Worm (Caenorhabditis elegans) whole organism, mixed stage, embryonic: ENCODE results near the gene pup-2.

Experiments
- M03D4.4 ChIP-seq: sonication (generic microtip); optimal IDR thresholded peaks from 2 replicates; lab custom pipeline; 2017; ENCODE audit warnings: mild to moderate bottlenecking, missing genetic modification characterization, missing compliant biosample characterization
- bed-3 ChIP-seq: fragments of 200-800 bp; sonication (Bioruptor generic); optimal IDR thresholded peaks from 3 replicates; lab custom pipeline; 2018; ENCODE audit warnings: mild to moderate bottlenecking, missing genetic modification characterization, moderate library complexity, missing compliant biosample characterization
- blmp-1 ChIP-seq: fragments of 150-350 bp; optimal IDR thresholded peaks from 2 replicates; lab custom pipeline; 2014; ENCODE audit warnings: missing biosample characterization, missing genetic modification characterization
- ceh-43 ChIP-seq: fragments of 200-800 bp; sonication (Bioruptor generic); optimal IDR thresholded peaks from 2 replicates; lab custom pipeline; 2018; ENCODE audit warnings: mild to moderate bottlenecking, missing genetic modification characterization, moderate library complexity, missing compliant biosample characterization
- ceh-83 ChIP-seq: fragments of 200-800 bp; sonication (Bioruptor generic); optimal IDR thresholded peaks from 2 replicates; lab custom pipeline; 2018; ENCODE audit warnings: mild to moderate bottlenecking, missing genetic modification characterization, missing compliant biosample characterization
- ces-1 ChIP-seq: fragments of 150-350 bp; optimal IDR thresholded peaks from 2 replicates; lab custom pipeline; 2014; ENCODE audit warnings: missing biosample characterization, missing genetic modification reagents, missing genetic modification characterization
- cnd-1 ChIP-seq: fragments of 200-800 bp; sonication (Bioruptor generic); optimal IDR thresholded peaks from 2 replicates; lab custom pipeline; 2018; ENCODE audit warnings: mild to moderate bottlenecking, missing genetic modification characterization, missing compliant biosample characterization
- elt-1 ChIP-seq: sonication (generic microtip); optimal IDR thresholded peaks from 2 replicates; lab custom pipeline; 2017; ENCODE audit warnings: missing genetic modification characterization, mild to moderate bottlenecking, missing compliant biosample characterization, antibody characterized with exemption, moderate library complexity, borderline replicate concordance; ENCODE audit not compliant: insufficient read depth
- elt-3 ChIP-seq: fragments of 150-350 bp; optimal IDR thresholded peaks from 2 replicates; lab custom pipeline; 2014; ENCODE audit warnings: missing biosample characterization, missing genetic modification characterization
- flh-1 ChIP-seq: fragments of 200-800 bp; sonication (Bioruptor generic); optimal IDR thresholded peaks from 2 replicates; lab custom pipeline; 2018; ENCODE audit warnings: mild to moderate bottlenecking, missing genetic modification characterization, moderate library complexity, missing compliant biosample characterization
- ham-2 ChIP-seq: fragments of 200-800 bp; sonication (Bioruptor generic); optimal IDR thresholded peaks from 2 replicates; lab custom pipeline; 2018; ENCODE audit warnings: mild to moderate bottlenecking, missing genetic modification characterization, missing compliant biosample characterization
- lin-13 ChIP-seq: fragments of 150-350 bp; optimal IDR thresholded peaks from 2 replicates; lab custom pipeline; 2014; ENCODE audit warnings: missing biosample characterization, missing genetic modification characterization
- lin-32 ChIP-seq: fragments of 200-800 bp; sonication (Bioruptor generic); optimal IDR thresholded peaks from 2 replicates; lab custom pipeline; 2018; ENCODE audit warnings: mild to moderate bottlenecking, missing genetic modification characterization, missing compliant biosample characterization
- lsy-2 ChIP-seq: fragments of 150-350 bp; optimal IDR thresholded peaks from 2 replicates; lab custom pipeline; 2014; ENCODE audit warnings: missing biosample characterization, missing genetic modification characterization
- mab-5 ChIP-seq: fragments of 150-350 bp; optimal IDR thresholded peaks from 2 replicates; lab custom pipeline; 2014; ENCODE audit warnings: missing biosample characterization, missing genetic modification characterization
- mep-1 ChIP-seq: fragments of 150-350 bp; optimal IDR thresholded peaks from 2 replicates; lab custom pipeline; 2017; ENCODE audit warnings: missing biosample characterization, missing genetic modification reagents, missing genetic modification characterization, inconsistent platforms
- mls-2 ChIP-seq: sonication (generic microtip); optimal IDR thresholded peaks from 2 replicates; lab custom pipeline; 2016; ENCODE audit warnings: mild to moderate bottlenecking, missing genetic modification characterization, moderate library complexity, missing compliant biosample characterization
- nhr-12 ChIP-seq: fragments of 150-350 bp; optimal IDR thresholded peaks from 2 replicates; lab custom pipeline; 2014; ENCODE audit warnings: missing biosample characterization, missing genetic modification characterization
- nhr-2 ChIP-seq: fragments of 150-350 bp; optimal IDR thresholded peaks from 2 replicates; lab custom pipeline; 2014; ENCODE audit warnings: missing biosample characterization, missing genetic modification characterization
- nhr-28 ChIP-seq: fragments of 150-350 bp; optimal IDR thresholded peaks from 2 replicates; lab custom pipeline; 2014; ENCODE audit warnings: missing biosample characterization, missing genetic modification characterization
- nhr-76 ChIP-seq: sonication (generic microtip); optimal IDR thresholded peaks from 2 replicates; lab custom pipeline; 2017; ENCODE audit warnings: missing biosample characterization, missing genetic modification characterization
- pha-4 ChIP-seq: fragments of 150-350 bp; optimal IDR thresholded peaks from 2 replicates; lab custom pipeline; 2018; ENCODE audit warnings: missing biosample characterization, missing genetic modification reagents, missing genetic modification characterization
- sem-2 ChIP-seq: fragments of 200-800 bp; sonication (Bioruptor generic); optimal IDR thresholded peaks from 2 replicates; lab custom pipeline; 2018; ENCODE audit warnings: mild to moderate bottlenecking, missing genetic modification characterization, missing compliant biosample characterization
- snpc-4 ChIP-seq: fragments of 150-350 bp; optimal IDR thresholded peaks from 2 replicates; lab custom pipeline; 2014; ENCODE audit warnings: missing biosample characterization, missing genetic modification characterization
- sptf-1 ChIP-seq: sonication (generic microtip); optimal IDR thresholded peaks from 2 replicates; lab custom pipeline; 2017; ENCODE audit warnings: mild to moderate bottlenecking, missing genetic modification characterization, moderate library complexity, missing compliant biosample characterization
- tbx-8 ChIP-seq: fragments of 200-800 bp; sonication (Bioruptor generic); optimal IDR thresholded peaks from 2 replicates; lab custom pipeline; 2018; ENCODE audit warnings: mild to moderate bottlenecking, missing genetic modification characterization, moderate library complexity, missing compliant biosample characterization
- unc-120 ChIP-seq: sonication (generic microtip); optimal IDR thresholded peaks from 2 replicates; lab custom pipeline; 2017; ENCODE audit warnings: missing genetic modification characterization, missing compliant biosample characterization; ENCODE audit not compliant: poor library complexity, severe bottlenecking
- unc-39 ChIP-seq: fragments of 150-350 bp; optimal IDR thresholded peaks from 2 replicates; lab custom pipeline; 2014; ENCODE audit warnings: missing biosample characterization, missing genetic modification characterization
- unc-62 ChIP-seq: fragments of 150-350 bp; optimal IDR thresholded peaks from 2 replicates; lab custom pipeline; 2014; ENCODE audit warnings: missing biosample characterization, missing genetic modification reagents, missing genetic modification characterization
- zip-8 ChIP-seq: fragments of 150-350 bp; optimal IDR thresholded peaks from 2 replicates; lab custom pipeline; 2014; ENCODE audit warnings: missing biosample characterization, missing genetic modification characterization
- ztf-11 ChIP-seq: fragments of 150-350 bp; optimal IDR thresholded peaks from 2 replicates; lab custom pipeline; 2014; ENCODE audit warnings: missing biosample characterization, missing genetic modification characterization

Gene pup-2

ce11 chrIII:5190179-5190578, 4.5 kb downstream of the pup-2 start:
- TF ChIP-seq unc-120 (no peak), lin-32 (GFP tag; lab: Kevin White, UChicago) (no peak), lin-13 (tag; lab: Kevin White, UChicago) (no peak), unc-39 (tag; lab: Kevin White, UChicago) (no peak), flh-1 (GFP tag; lab: Kevin White, UChicago) (no peak), ztf-11 (no peak), mls-2 (tag; lab: Kevin White, UChicago) (no peak), M03D4.4 (tag; lab: Kevin White, UChicago) (no peak), blmp-1 (tag; lab: Kevin White, UChicago) (no peak), unc-62 (no peak), elt-3 (no peak), nhr-2 (tag; lab: Kevin White, UChicago) (no peak), lsy-2 (no peak), mab-5 (no peak), zip-8 (no peak), snpc-4 (tag; lab: Kevin White, UChicago) (no peak), ceh-43 (GFP tag; lab: Kevin White, UChicago) (no peak), ham-2 (GFP tag; lab: Kevin White, UChicago) (no peak)

ce11 chrIII:5190671-5191174, 5.0 kb downstream of the pup-2 start, which contains the start of gene hira-1:
Gene hira-1, plus strand, starts transcription at chrIII:5191124.
- no peak for TF ChIP-seq mep-1
- TF ChIP-seq ces-1 (GFP tag; lab: Kevin White, UChicago): peak; percentile 68

ce11 chrIII:5193266-5193665, 7.5 kb downstream of the pup-2 start:
- no peak for TF ChIP-seq mep-1
- TF ChIP-seq lsy-2: peak; percentile 42
- TF ChIP-seq, all 35 proteins: peak for 1

ce11 chrIII:5195690-5196089, 10.0 kb downstream of the pup-2 start, which contains the start of gene moc-6:
Gene moc-6, plus strand, starts transcription at chrIII:5195990.
- TF ChIP-seq sptf-1 (tag; lab: Kevin White, UChicago): no peak
- no peak for TF ChIP-seq blmp-1 (tag; lab: Kevin White, UChicago)
- no peak for TF ChIP-seq cnd-1
- TF ChIP-seq nhr-28: no peak

- TF ChIP-seq mep-1: peak; percentile 18
- no peak for TF ChIP-seq ceh-83 (GFP tag; lab: Kevin White, UChicago)
- TF ChIP-seq, all 35 proteins: peak for 1
Observed at ce11 chrIII:5196298-5197045, 10.8 kb downstream of the pup-2 start.

- no peak for TF ChIP-seq elt-3
- no peak for TF ChIP-seq snpc-4 (tag; lab: Kevin White, UChicago)
- TF ChIP-seq zip-8: no peak
- TF ChIP-seq flh-1 (GFP tag; lab: Kevin White, UChicago): no peak
- TF ChIP-seq unc-120: no peak
- no peak for TF ChIP-seq nhr-76 (tag; lab: Kevin White, UChicago)
- TF ChIP-seq pha-4: no peak
- TF ChIP-seq tbx-8 (GFP tag; lab: Kevin White, UChicago): no peak
- no peak for TF ChIP-seq mab-5
- no peak for TF ChIP-seq unc-62
- TF ChIP-seq sem-2 (GFP tag; lab: Kevin White, UChicago): no peak
- TF ChIP-seq bed-3 (GFP tag; lab: Kevin White, UChicago): no peak
- no peak for TF ChIP-seq elt-1 (tag; lab: Kevin White, UChicago)
- TF ChIP-seq nhr-12: no peak
Observed at ce11 chrIII:5199577-5199976, 13.9 kb downstream of the pup-2 start, which contains the start of gene emb-8. Gene emb-8, minus strand, starts transcription at chrIII:5199677.
